Fruit fly (Drosophila melanogaster): Measurements from ENCODE around the gene CG6276.

CG6276 gene

DNA sequence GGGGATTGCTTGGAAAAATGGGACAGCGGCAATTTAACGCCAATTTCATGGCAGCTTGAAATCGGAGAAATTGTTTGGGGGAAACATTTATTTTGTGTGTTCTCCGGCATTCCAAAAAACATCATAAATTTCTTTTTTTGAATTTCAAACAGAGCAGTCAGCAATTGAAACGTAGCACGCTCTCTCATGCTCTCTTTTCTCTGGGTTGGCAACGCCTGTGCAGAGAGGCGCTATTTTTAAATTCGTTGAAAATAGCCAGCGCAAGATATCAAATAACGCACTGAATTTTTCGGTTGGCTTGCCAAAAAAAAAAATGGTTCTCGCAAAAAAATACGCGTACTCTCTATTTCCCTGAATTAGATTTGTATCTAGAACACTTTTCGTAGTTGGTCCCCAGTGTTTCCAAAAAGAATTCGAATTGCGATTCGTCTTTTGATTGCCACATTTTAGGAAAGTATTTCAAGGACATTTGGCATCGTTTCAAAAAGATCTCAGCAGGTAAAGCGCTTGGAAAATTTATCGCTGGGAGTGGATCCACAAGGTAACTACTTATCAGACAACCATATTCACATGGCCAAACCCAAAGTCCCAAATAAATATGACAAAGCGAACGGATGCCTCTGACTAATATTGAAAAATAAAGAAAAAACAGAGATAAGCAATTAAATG, 33.7 kb downstream of the CG6276 start (continued):
- peak; percentile 32 for TF ChIP-seq kay (GFP tag; optimal IDR thresholded peaks at IDR 0.05)
- peak; percentile 45 for TF ChIP-seq exex (tag; optimal IDR thresholded peaks at IDR 0.05)
- TF ChIP-seq eyg (GFP tag; optimal IDR thresholded peaks at IDR 0.05) = no peak
- TF ChIP-seq CG33557 (GFP tag; optimal IDR thresholded peaks at IDR 0.05) = no peak
- peak; percentile 24 for TF ChIP-seq zf30C (GFP tag; optimal IDR thresholded peaks at IDR 0.05)
- TF ChIP-seq p53 (GFP tag; optimal IDR thresholded peaks at IDR 0.05) = peak; percentile 13
- no peak for TF ChIP-seq Jarid2 (GFP tag; optimal IDR thresholded peaks at IDR 0.05)
- peak; percentile 32 for TF ChIP-seq phol (tag; optimal IDR thresholded peaks at IDR 0.05)
- no peak for TF ChIP-seq salm (tag; optimal IDR thresholded peaks at IDR 0.05)
- TF ChIP-seq CG15514 (GFP tag; optimal IDR thresholded peaks at IDR 0.05) = peak; percentile 43
- no peak for TF ChIP-seq Stat92E (GFP tag; optimal IDR thresholded peaks at IDR 0.05)
- no peak for TF ChIP-seq Nf-YB (GFP tag; optimal IDR thresholded peaks at IDR 0.05)
- TF ChIP-seq CG9609 (GFP tag; optimal IDR thresholded peaks at IDR 0.05) = peak; percentile 32
- TF ChIP-seq CG14441 (GFP tag; IDR thresholded peaks at IDR 0.05) = no peak
- no peak for TF ChIP-seq Hr39 (optimal IDR thresholded peaks at IDR 0.05)
- TF ChIP-seq CG14965 (GFP tag; optimal IDR thresholded peaks at IDR 0.05; ENCODE audit: borderline replicate concordance) = no peak
- peak; percentile 3 for TF ChIP-seq CG13624 (GFP tag; optimal IDR thresholded peaks at IDR 0.05)
- TF ChIP-seq mld (GFP tag; IDR thresholded peaks at IDR 0.05; ENCODE audit: partially characterized antibody) = no peak
- TF ChIP-seq dpn (GFP tag; optimal IDR thresholded peaks at IDR 0.05) = peak in 1 of 2 experiments; percentile 15
- TF ChIP-seq MTF-1 (GFP tag; optimal IDR thresholded peaks at IDR 0.05; ENCODE audit: borderline replicate concordance) = no peak
- TF ChIP-seq Neu2 (GFP tag; optimal IDR thresholded peaks at IDR 0.05; ENCODE audit: borderline replicate concordance) = no peak
- peak; percentile 47 for TF ChIP-seq CG4282 (GFP tag; optimal IDR thresholded peaks at IDR 0.05)
- peak; percentile 74 for TF ChIP-seq ftz-f1 (GFP tag; optimal IDR thresholded peaks at IDR 0.05)
- peak; percentile 64 for TF ChIP-seq pzg (GFP tag; optimal IDR thresholded peaks at IDR 0.05)
- TF ChIP-seq sna (GFP tag; IDR thresholded peaks at IDR 0.05; ENCODE audit: partially characterized antibody) = no peak
- peak; percentile 71 for TF ChIP-seq Myb (GFP tag; optimal IDR thresholded peaks at IDR 0.05)
- no peak for TF ChIP-seq dm (GFP tag; optimal IDR thresholded peaks at IDR 0.05)
- TF ChIP-seq CG14710 (tag; optimal IDR thresholded peaks at IDR 0.05) = peak; percentile 30
- TF ChIP-seq gcm (GFP tag; optimal IDR thresholded peaks at IDR 0.05) = no peak
- peak in 1 of 2 experiments; percentile 64 for TF ChIP-seq eve (GFP tag; optimal IDR thresholded peaks at IDR 0.05)
- peak; percentile 30 for TF ChIP-seq CG33213 (GFP tag; optimal IDR thresholded peaks at IDR 0.05)
- no peak for TF ChIP-seq CG7372 (GFP tag; IDR thresholded peaks at IDR 0.05)
- peak; percentile 88 for TF ChIP-seq CG1603 (tag; optimal IDR thresholded peaks at IDR 0.05)
- peak; percentile 78 for TF ChIP-seq CG34376 (GFP tag; optimal IDR thresholded peaks at IDR 0.05)
- TF ChIP-seq zen (tag; optimal IDR thresholded peaks at IDR 0.05) = peak; percentile 16
- TF ChIP-seq CG4617 (GFP tag; optimal IDR thresholded peaks at IDR 0.05; ENCODE audit: borderline replicate concordance) = no peak
- no peak for TF ChIP-seq CG1024 (GFP tag; IDR thresholded peaks at IDR 0.05)
- TF ChIP-seq stwl (tag; optimal IDR thresholded peaks at IDR 0.05) = peak; percentile 84
- TF ChIP-seq ssp (GFP tag; IDR thresholded peaks at IDR 0.05) = no peak
- no peak for TF ChIP-seq gsb (GFP tag; IDR thresholded peaks at IDR 0.05)
- TF ChIP-seq CG17912 (GFP tag; optimal IDR thresholded peaks at IDR 0.05) = peak; percentile 35
- TF ChIP-seq CG12391 (tag; optimal IDR thresholded peaks at IDR 0.05) = no peak
- no peak for TF ChIP-seq lmd (GFP tag; IDR thresholded peaks at IDR 0.05)
- no peak for TF ChIP-seq MESR4 (GFP tag; optimal IDR thresholded peaks at IDR 0.05)
- TF ChIP-seq peb (GFP tag; IDR thresholded peaks at IDR 0.05) = no peak
- no peak for TF ChIP-seq CG6791 (GFP tag; IDR thresholded peaks at IDR 0.05; ENCODE audit: partially characterized antibody)
- TF ChIP-seq Pdp1 (GFP tag; optimal IDR thresholded peaks at IDR 0.05) = no peak
- peak in 1 of 2 experiments; percentile 25 for TF ChIP-seq crp (GFP tag; optimal IDR thresholded peaks at IDR 0.05)

Measured in whole organism, embryonic.